Fruit fly (Drosophila melanogaster): Measurements from ENCODE around the gene CG7950.

Gene CG7950

dm6 chr3R:30014977-30015514, 41.6 kb upstream of the CG7950 start, which contains the start of gene CG7920 (continued):
- TF ChIP-seq CG18619 (GFP tag; optimal IDR thresholded peaks at IDR 0.05) (no peak), ftz-f1 (GFP tag; optimal IDR thresholded peaks at IDR 0.05) (no peak), pnt (GFP tag; optimal IDR thresholded peaks at IDR 0.05) (no peak), CG13894 (tag; optimal IDR thresholded peaks at IDR 0.05) (peak; percentile 59), schlank (tag; optimal IDR thresholded peaks at IDR 0.05) (no peak), pb (GFP tag; optimal IDR thresholded peaks at IDR 0.05) (no peak), tin (GFP tag; optimal IDR thresholded peaks at IDR 0.05) (peak; percentile 9), CG7928 (GFP tag; optimal IDR thresholded peaks at IDR 0.05) (no peak), twi (tag; optimal IDR thresholded peaks at IDR 0.05) (no peak), YL-1 (GFP tag; optimal IDR thresholded peaks at IDR 0.05) (peak; percentile 55), CG2678 (tag; optimal IDR thresholded peaks at IDR 0.05) (peak; percentile 10), CG10565 (GFP tag; optimal IDR thresholded peaks at IDR 0.05) (no peak), ase (GFP tag; IDR thresholded peaks at IDR 0.05) (no peak), wek (GFP tag; optimal IDR thresholded peaks at IDR 0.05) (no peak), CG42726 (GFP tag; IDR thresholded peaks at IDR 0.05; ENCODE audit: partially characterized antibody) (peak; percentile 46; the same call in 1 of the 2 replicates), CG2875 (GFP tag; optimal IDR thresholded peaks at IDR 0.05) (no peak), org-1 (GFP tag; optimal IDR thresholded peaks at IDR 0.05) (no peak), D19A (tag; optimal IDR thresholded peaks at IDR 0.05) (no peak), zen2 (GFP tag; IDR thresholded peaks at IDR 0.05; ENCODE audit: partially characterized antibody) (peak; percentile 44; the same call in 1 of the 3 replicates), Opbp (GFP tag; IDR thresholded peaks at IDR 0.05; ENCODE audit: partially characterized antibody) (peak; percentile 75), pho (GFP tag; optimal IDR thresholded peaks at IDR 0.05) (peak; percentile 46), bcd (GFP tag; optimal IDR thresholded peaks at IDR 0.05) (no peak), kni (GFP tag; optimal IDR thresholded peaks at IDR 0.05) (no peak), kay (GFP tag; optimal IDR thresholded peaks at IDR 0.05) (no peak), CG34224 (GFP tag; IDR thresholded peaks at IDR 0.05; ENCODE audit: partially characterized antibody) (peak; percentile 81), GATAe (GFP tag; conservative IDR thresholded peaks at IDR 0.05) (no peak), CG8478 (optimal IDR thresholded peaks at IDR 0.05) (no peak), kah (GFP tag; optimal IDR thresholded peaks at IDR 0.05) (no peak), Dfd (GFP tag; optimal IDR thresholded peaks at IDR 0.05) (no peak), pum (GFP tag; optimal IDR thresholded peaks at IDR 0.05) (no peak), Aef1 (GFP tag; IDR thresholded peaks at IDR 0.05) (no peak), caup (GFP tag; optimal IDR thresholded peaks at IDR 0.05; ENCODE audit: severe bottlenecking) (peak; percentile 52), CkIIα-i1 (GFP tag; IDR thresholded peaks at IDR 0.05) (no peak), CG14014 (GFP tag; IDR thresholded peaks at IDR 0.05) (no peak), Poxn (GFP tag; IDR thresholded peaks at IDR 0.05) (no peak), CG9437 (GFP tag; optimal IDR thresholded peaks at IDR 0.05) (no peak), CG6683 (GFP tag; optimal IDR thresholded peaks at IDR 0.05) (no peak), CG10979 (tag; optimal IDR thresholded peaks at IDR 0.05) (peak; percentile 0), CG10462 (GFP tag; optimal IDR thresholded peaks at IDR 0.05) (no peak), CG8924 (tag; optimal IDR thresholded peaks at IDR 0.05) (peak; percentile 8), lola (GFP tag; optimal IDR thresholded peaks at IDR 0.05) (no peak), Antp (GFP tag; optimal IDR thresholded peaks at IDR 0.05) (no peak), CG10147 (GFP tag; optimal IDR thresholded peaks at IDR 0.05) (peak; percentile 43), Fer1 (GFP tag; optimal IDR thresholded peaks at IDR 0.05) (peak; percentile 71), CG9817 (tag; optimal IDR thresholded peaks at IDR 0.05) (no peak), Dip2 (GFP tag; IDR thresholded peaks at IDR 0.05) (no peak), ham (GFP tag; IDR thresholded peaks at IDR 0.05) (no peak), CG6791 (GFP tag; IDR thresholded peaks at IDR 0.05; ENCODE audit: partially characterized antibody) (peak; percentile 73), nmo (GFP tag; optimal IDR thresholded peaks at IDR 0.05) (peak; percentile 1), Hsf (GFP tag; optimal IDR thresholded peaks at IDR 0.05) (no peak)
